Fruit fly (Drosophila melanogaster) whole organism, embryonic: ENCODE data around the gene CG11550.

Experiments
- Atf6 ChIP-seq: fragments of 200-800 bp; sonication (Bioruptor generic); IDR thresholded peaks from 2 replicates; pipeline ENCODE4 v1.3.6; 2022; ENCODE audit warnings: missing biosample characterization, missing genetic modification characterization
- B-H2 ChIP-seq: fragments of 200-800 bp; sonication (Bioruptor generic); optimal IDR thresholded peaks from 2 replicates; lab custom pipeline; 2018; ENCODE audit warnings: missing biosample characterization, mild to moderate bottlenecking, missing genetic modification characterization
- CG1024 ChIP-seq: fragments of 200-800 bp; sonication (Bioruptor generic); IDR thresholded peaks from 2 replicates; pipeline ENCODE4 v1.3.6; 2022; ENCODE audit warnings: missing biosample characterization, missing genetic modification characterization
- CG10267 ChIP-seq: fragments of 200-800 bp; sonication (Bioruptor generic); optimal IDR thresholded peaks from 2 replicates; lab custom pipeline; 2018; ENCODE audit warnings: missing biosample characterization, mild to moderate bottlenecking, missing genetic modification characterization, moderate library complexity
- CG11695 ChIP-seq: fragments of 200-800 bp; sonication (Bioruptor generic); IDR thresholded peaks from 3 replicates; pipeline ENCODE4 v1.3.6; 2022; ENCODE audit warnings: missing biosample characterization, missing genetic modification characterization
- CG11723 ChIP-seq: fragments of 200-800 bp; sonication (Bioruptor generic); optimal IDR thresholded peaks from 2 replicates; lab custom pipeline; 2017; ENCODE audit warnings: missing biosample characterization, mild to moderate bottlenecking, missing genetic modification characterization
- CG12744 ChIP-seq: fragments of 200-800 bp; sonication (Bioruptor generic); optimal IDR thresholded peaks from 2 replicates; lab custom pipeline; 2016; ENCODE audit warnings: missing biosample characterization, missing genetic modification characterization
- CG14667 ChIP-seq: fragments of 200-800 bp; sonication (Bioruptor generic); IDR thresholded peaks from 2 replicates; pipeline ENCODE4 v1.3.6; 2022; ENCODE audit warnings: missing biosample characterization, missing genetic modification characterization
- CG14965 ChIP-seq: fragments of 200-800 bp; sonication (Bioruptor generic); optimal IDR thresholded peaks from 2 replicates; lab custom pipeline; 2016; ENCODE audit warnings: missing biosample characterization, missing genetic modification characterization, borderline replicate concordance
- CG15011 ChIP-seq: fragments of 200-800 bp; sonication (Bioruptor generic); optimal IDR thresholded peaks from 3 replicates; lab custom pipeline; 2018; ENCODE audit warnings: missing biosample characterization, mild to moderate bottlenecking, missing genetic modification characterization
- CG15696 ChIP-seq: fragments of 200-800 bp; sonication (Bioruptor generic); optimal IDR thresholded peaks from 2 replicates; lab custom pipeline; 2019; ENCODE audit warnings: missing biosample characterization, mild to moderate bottlenecking, missing genetic modification characterization, moderate library complexity
- CG17612 ChIP-seq: fragments of 200-800 bp; sonication (Bioruptor generic); IDR thresholded peaks from 2 replicates; pipeline ENCODE4 v1.3.6; 2022; ENCODE audit warnings: missing biosample characterization, missing genetic modification characterization
- CG18476 ChIP-seq: fragments of 200-800 bp; sonication (Bioruptor generic); optimal IDR thresholded peaks from 2 replicates; lab custom pipeline; 2016; ENCODE audit warnings: missing biosample characterization, mild to moderate bottlenecking, missing genetic modification characterization
- CG18619 ChIP-seq: fragments of 200-800 bp; sonication (Bioruptor generic); optimal IDR thresholded peaks from 3 replicates; lab custom pipeline; 2017; ENCODE audit warnings: missing biosample characterization, mild to moderate bottlenecking, missing genetic modification characterization
- CG2202 ChIP-seq: fragments of 200-800 bp; sonication (Bioruptor generic); optimal IDR thresholded peaks from 2 replicates; lab custom pipeline; 2018; ENCODE audit warnings: missing biosample characterization, mild to moderate bottlenecking, missing genetic modification characterization
- CG32532 ChIP-seq: fragments of 200-800 bp; sonication (Bioruptor generic); IDR thresholded peaks from 2 replicates; pipeline ENCODE4 v1.3.6; 2022; ENCODE audit warnings: missing biosample characterization, missing genetic modification characterization
- CG7786 ChIP-seq: fragments of 200-800 bp; sonication (Bioruptor generic); optimal IDR thresholded peaks from 2 replicates; lab custom pipeline; 2016; ENCODE audit warnings: missing biosample characterization, missing genetic modification characterization
- CG7987 ChIP-seq: fragments of 200-800 bp; sonication (Bioruptor generic); optimal IDR thresholded peaks from 2 replicates; lab custom pipeline; 2018; ENCODE audit warnings: missing biosample characterization, mild to moderate bottlenecking, missing genetic modification characterization, moderate library complexity
- CG8944 ChIP-seq: fragments of 200-800 bp; sonication (Bioruptor generic); optimal IDR thresholded peaks from 3 replicates; lab custom pipeline; 2016; ENCODE audit warnings: missing biosample characterization, missing genetic modification characterization
- D19A ChIP-seq: fragments of 200-800 bp; optimal IDR thresholded peaks from 3 replicates; lab custom pipeline; 2019; ENCODE audit warnings: missing biosample characterization, mild to moderate bottlenecking, missing genetic modification characterization, moderate library complexity
- D19B ChIP-seq: fragments of 200-800 bp; sonication (Bioruptor generic); optimal IDR thresholded peaks from 2 replicates; lab custom pipeline; 2017; ENCODE audit warnings: missing biosample characterization, mild to moderate bottlenecking, missing genetic modification characterization
- Dbx ChIP-seq: fragments of 200-800 bp; sonication (Bioruptor generic); IDR thresholded peaks from 3 replicates; pipeline ENCODE4 v1.3.6; 2022; ENCODE audit warnings: missing biosample characterization, missing genetic modification characterization
- Hey ChIP-seq: fragments of 200-800 bp; sonication (Bioruptor generic); optimal IDR thresholded peaks from 3 replicates; lab custom pipeline; 2018; ENCODE audit warnings: missing biosample characterization, mild to moderate bottlenecking, missing genetic modification characterization
- HmgD ChIP-seq: fragments of 200-800 bp; sonication (Bioruptor generic); optimal IDR thresholded peaks from 3 replicates; lab custom pipeline; 2016; ENCODE audit warnings: missing biosample characterization, missing genetic modification characterization
- Hmx ChIP-seq: fragments of 200-800 bp; sonication (Bioruptor generic); optimal IDR thresholded peaks from 2 replicates; lab custom pipeline; 2016; ENCODE audit warnings: missing biosample characterization, missing genetic modification characterization
- Lpt ChIP-seq: fragments of >200 bp; optimal IDR thresholded peaks from 2 replicates; lab custom pipeline; 2018; ENCODE audit warnings: missing biosample characterization, missing genetic modification characterization
- Sox102F ChIP-seq: fragments of 200-800 bp; sonication (Bioruptor generic); optimal IDR thresholded peaks from 2 replicates; lab custom pipeline; 2018; ENCODE audit warnings: missing biosample characterization, mild to moderate bottlenecking, missing genetic modification characterization, moderate library complexity
- Ssrp ChIP-seq: fragments of 200-800 bp; sonication (Bioruptor generic); optimal IDR thresholded peaks from 2 replicates; lab custom pipeline; 2018; ENCODE audit warnings: missing biosample characterization, mild to moderate bottlenecking, missing genetic modification characterization, moderate library complexity
- amos ChIP-seq: fragments of 200-800 bp; sonication (Bioruptor generic); IDR thresholded peaks from 2 replicates; pipeline ENCODE4 v1.3.6; 2022; ENCODE audit warnings: missing biosample characterization, missing genetic modification characterization; ENCODE audit not compliant: partially characterized antibody
- ase ChIP-seq: fragments of 200-800 bp; sonication (Bioruptor generic); IDR thresholded peaks from 3 replicates; pipeline ENCODE4 v1.3.6; 2022; ENCODE audit warnings: missing biosample characterization, missing genetic modification characterization
- chn ChIP-seq: fragments of 200-800 bp; sonication (Bioruptor generic); optimal IDR thresholded peaks from 2 replicates; lab custom pipeline; 2016; ENCODE audit warnings: missing biosample characterization, missing genetic modification characterization
- crc ChIP-seq: fragments of 200-800 bp; sonication (Bioruptor generic); optimal IDR thresholded peaks from 2 replicates; lab custom pipeline; 2016; ENCODE audit warnings: missing biosample characterization, missing genetic modification characterization
- dysf ChIP-seq: fragments of 200-800 bp; sonication (Bioruptor generic); IDR thresholded peaks from 3 replicates; pipeline ENCODE4 v1.3.6; 2022; ENCODE audit warnings: missing biosample characterization, missing genetic modification characterization
- esg ChIP-seq: fragments of 200-800 bp; sonication (Bioruptor generic); conservative IDR thresholded peaks from 2 replicates; pipeline ENCODE4 v1.3.6; 2022; ENCODE audit warnings: missing biosample characterization, missing genetic modification characterization
- fd96Cb ChIP-seq: fragments of 200-800 bp; sonication (Bioruptor generic); optimal IDR thresholded peaks from 2 replicates; lab custom pipeline; 2018; ENCODE audit warnings: missing biosample characterization, mild to moderate bottlenecking, missing genetic modification characterization, moderate library complexity
- gsb ChIP-seq: fragments of 200-800 bp; sonication (Bioruptor generic); IDR thresholded peaks from 2 replicates; pipeline ENCODE4 v1.3.6; 2022; ENCODE audit warnings: missing biosample characterization, missing genetic modification characterization
- lbe ChIP-seq: fragments of 200-800 bp; sonication (Bioruptor generic); optimal IDR thresholded peaks from 2 replicates; lab custom pipeline; 2016; ENCODE audit warnings: missing biosample characterization, mild to moderate bottlenecking, missing genetic modification characterization
- lilli ChIP-seq: fragments of 200-800 bp; sonication (Bioruptor generic); optimal IDR thresholded peaks from 3 replicates; lab custom pipeline; 2016; ENCODE audit warnings: missing biosample characterization, missing genetic modification characterization
- nom ChIP-seq: fragments of 200-800 bp; sonication (Bioruptor generic); optimal IDR thresholded peaks from 2 replicates; lab custom pipeline; 2017; ENCODE audit warnings: missing biosample characterization, missing genetic modification characterization, mild to moderate bottlenecking, moderate library complexity, missing genetic modification reagents
- otp ChIP-seq: fragments of 200-800 bp; sonication (Bioruptor generic); IDR thresholded peaks from 3 replicates; pipeline ENCODE4, ENCODE4 v1.3.6; 2022; ENCODE audit warnings: missing biosample characterization, missing genetic modification characterization
- phol ChIP-seq: fragments of 200-800 bp; sonication (Bioruptor generic); optimal IDR thresholded peaks from 3 replicates; lab custom pipeline; 2018; ENCODE audit warnings: missing biosample characterization, mild to moderate bottlenecking, missing genetic modification characterization, moderate library complexity
- prd ChIP-seq, 3 experiments: fragments of >200 bp in 2 of 3; fragments of 200-800 bp in 1 of 3; sonication (Bioruptor generic) in 1 of 3; optimal IDR thresholded peaks in 2 of 3; IDR thresholded peaks in 1 of 3; 2 replicates in 2 of 3; 3 replicates in 1 of 3; pipeline versions ENCODE4 v1.3.6 to Lab custom; 2017 to 2022; ENCODE audit warnings: missing biosample characterization in 1 of 3, missing genetic modification characterization in 1 of 3
- psq ChIP-seq: fragments of 200-800 bp; sonication (Bioruptor generic); optimal IDR thresholded peaks from 2 replicates; lab custom pipeline; 2017; ENCODE audit warnings: missing biosample characterization, missing genetic modification characterization
- sna ChIP-seq: fragments of 200-800 bp; sonication (Bioruptor generic); IDR thresholded peaks from 2 replicates; pipeline ENCODE4 v1.3.6; 2022; ENCODE audit warnings: missing biosample characterization, missing genetic modification characterization; ENCODE audit not compliant: partially characterized antibody
- stc ChIP-seq: fragments of 200-800 bp; sonication (Bioruptor generic); IDR thresholded peaks from 2 replicates; pipeline ENCODE4 v1.3.6; 2022; ENCODE audit warnings: missing biosample characterization, missing genetic modification characterization
- tgo ChIP-seq: fragments of 200-800 bp; sonication (Bioruptor generic); IDR thresholded peaks from 3 replicates; pipeline ENCODE4 v1.3.6; 2022; ENCODE audit warnings: missing biosample characterization, missing genetic modification characterization
- ttk ChIP-seq: fragments of 200-800 bp; sonication (Bioruptor generic); IDR thresholded peaks from 2 replicates; pipeline ENCODE4 v2.1.2; 2022; ENCODE audit warnings: missing biosample characterization, missing genetic modification characterization
- yki ChIP-seq: fragments of >200 bp; optimal IDR thresholded peaks from 3 replicates; lab custom pipeline; 2018

The CG11550 gene

DNA sequence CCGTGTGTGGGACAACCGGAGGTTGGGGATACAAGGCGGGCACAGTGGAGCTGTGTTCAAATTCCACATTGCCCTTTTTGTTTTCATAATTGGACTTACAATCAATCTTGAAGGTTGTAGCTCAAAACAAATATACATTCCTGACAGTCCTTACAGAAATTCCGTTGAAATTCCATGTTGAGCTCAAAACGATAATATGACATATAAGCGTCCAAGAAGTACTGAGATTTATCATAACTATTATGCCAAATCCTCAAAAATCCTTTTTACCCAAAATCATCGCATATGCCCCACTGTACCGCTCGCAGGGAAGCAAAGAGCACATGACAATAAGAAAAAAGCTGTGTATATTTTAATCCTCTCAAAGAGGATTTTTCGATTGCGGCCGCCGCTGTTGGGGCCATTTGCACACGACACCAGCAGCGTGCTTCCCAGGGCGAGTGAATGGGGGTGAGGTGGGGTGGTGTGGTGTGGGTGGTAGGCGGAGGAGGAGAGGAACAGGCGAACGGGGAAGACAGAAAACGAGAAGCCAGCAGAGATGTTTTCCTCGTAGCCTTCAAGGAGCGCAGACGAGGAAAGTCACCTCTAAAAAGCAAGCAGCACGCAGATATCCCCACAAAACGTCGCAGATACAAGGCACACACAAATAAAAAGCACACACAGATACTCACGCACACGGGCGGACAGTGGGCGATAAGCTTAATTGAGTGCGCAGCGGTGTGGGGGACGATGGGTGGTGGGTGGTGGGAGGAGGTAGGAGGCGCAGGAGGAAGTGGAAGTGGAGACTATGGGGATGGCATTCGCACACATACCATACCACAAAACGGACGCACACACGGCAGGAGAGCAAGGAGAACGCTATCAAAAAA is 37.9 kb upstream of the CG11550 start (continued):
- no peak for TF ChIP-seq CG18476
- TF ChIP-seq Lpt (GFP tag; lab: Kevin White, UChicago): no peak
- TF ChIP-seq phol (tag; lab: Kevin White, UChicago): peak; percentile 59
- peak; percentile 49 for TF ChIP-seq nom (GFP tag; lab: Kevin White, UChicago)
- TF ChIP-seq Sox102F (GFP tag; lab: Kevin White, UChicago): peak; percentile 68
- TF ChIP-seq CG12744: peak; percentile 33
- no peak for TF ChIP-seq psq (GFP tag; lab: Kevin White, UChicago)
- no peak for TF ChIP-seq HmgD (GFP tag; lab: Kevin White, UChicago)
- TF ChIP-seq lilli: peak; percentile 79
- TF ChIP-seq D19B (GFP tag; lab: Kevin White, UChicago): peak; percentile 25
- no peak for TF ChIP-seq sna
- peak; percentile 18 for TF ChIP-seq CG11723 (GFP tag; lab: Kevin White, UChicago)
- peak; percentile 24 for TF ChIP-seq crc
- TF ChIP-seq esg: peak; percentile 60
- peak; percentile 58 for TF ChIP-seq fd96Cb
- TF ChIP-seq CG17612 (GFP tag; lab: Robert Waterston, UW): peak; percentile 32; the same call in 1 of the 2 replicates
- 0 out of 3 replicates have a peak, but pooled peaks have one; percentile 17 for TF ChIP-seq Dbx (GFP tag; lab: Robert Waterston, UW)
- TF ChIP-seq prd (optimal IDR thresholded peaks at IDR 0.05; lab: Kevin White, UChicago): no peak
- TF ChIP-seq prd (GFP tag; IDR thresholded peaks at IDR 0.05; lab: Robert Waterston, UW): peak; percentile 74
- peak; percentile 74 for TF ChIP-seq CG11695 (GFP tag; lab: Robert Waterston, UW)
- peak; percentile 11 for TF ChIP-seq CG10267 (tag; lab: Kevin White, UChicago)
- peak; percentile 22 for TF ChIP-seq B-H2 (GFP tag; lab: Kevin White, UChicago)
- TF ChIP-seq otp (GFP tag; lab: Robert Waterston, UW): no peak
- 0 out of 3 replicates have a peak, but pooled peaks have one; percentile 55 for TF ChIP-seq ase (GFP tag; lab: Robert Waterston, UW)
- peak; percentile 53 for TF ChIP-seq CG32532 (GFP tag; lab: Robert Waterston, UW)
- no peak for TF ChIP-seq CG14965 (GFP tag; lab: Kevin White, UChicago)
- TF ChIP-seq stc (GFP tag; lab: Robert Waterston, UW): peak; percentile 50; the same call in 1 of the 2 replicates
- no peak for TF ChIP-seq gsb (GFP tag; lab: Robert Waterston, UW)
- TF ChIP-seq Hmx (GFP tag; lab: Kevin White, UChicago): no peak
- TF ChIP-seq yki: no peak
- peak; percentile 68 for TF ChIP-seq CG7786 (GFP tag; lab: Kevin White, UChicago)
- TF ChIP-seq CG8944 (GFP tag; lab: Kevin White, UChicago): peak; percentile 27
- peak; percentile 30; the same call in 1 of the 2 replicates for TF ChIP-seq CG1024 (GFP tag; lab: Robert Waterston, UW)
- peak; percentile 80; the same call in 2 of the 3 replicates for TF ChIP-seq dysf (GFP tag; lab: Robert Waterston, UW)
- TF ChIP-seq lbe (GFP tag; lab: Kevin White, UChicago): peak; percentile 25
- no peak for TF ChIP-seq CG2202
- peak; percentile 38; the same call in 1 of the 2 replicates for TF ChIP-seq Atf6
- TF ChIP-seq CG14667: peak; percentile 35; the same call in 1 of the 2 replicates
- no peak for TF ChIP-seq CG15011 (GFP tag; lab: Kevin White, UChicago)
- no peak; the same call in 1 of the 2 replicates for TF ChIP-seq ttk
- peak; percentile 51; the same call in 2 of the 3 replicates for TF ChIP-seq tgo (GFP tag; lab: Robert Waterston, UW)
- peak; percentile 65 for TF ChIP-seq CG18619
- TF ChIP-seq amos (GFP tag; lab: Robert Waterston, UW): no peak
- TF ChIP-seq Ssrp (tag; lab: Kevin White, UChicago): peak; percentile 64
- TF ChIP-seq Hey (tag; lab: Kevin White, UChicago): peak; percentile 40
- peak; percentile 5 for TF ChIP-seq chn (GFP tag; lab: Kevin White, UChicago)
- no peak for TF ChIP-seq CG7987 (GFP tag; lab: Kevin White, UChicago)
- no peak for TF ChIP-seq CG15696 (tag; lab: Kevin White, UChicago)
- peak; percentile 40 for TF ChIP-seq D19A (tag; lab: Kevin White, UChicago)
